Fruit fly (Drosophila melanogaster): ENCODE data around the gene CG31244.

dm6 chr3R:19374689-19375088 is 23.7 kb downstream of the CG31244 start, which contains the start of gene CG3581:
- TF ChIP-seq Myc (optimal IDR thresholded peaks at IDR 0.05) (no peak), psq (optimal IDR thresholded peaks at IDR 0.05) (no peak)

Data from Kc167 (cell line).